Worm (Caenorhabditis elegans) whole organism, L2 larva: ENCODE data around the gene gpa-13.
A peak's percentile ranks its signal among the peaks of the same experiment; 100 is the strongest.

Source experiments
- C34F6.9 ChIP-seq: fragments of 150-350 bp; optimal IDR thresholded peaks from 2 replicates; lab custom pipeline; 2014; ENCODE audit warnings: missing biosample characterization, missing genetic modification characterization
- F13H6.1 ChIP-seq: sonication (generic microtip); optimal IDR thresholded peaks from 2 replicates; lab custom pipeline; 2016; ENCODE audit warnings: missing genetic modification characterization, missing compliant biosample characterization
- R02D3.7 ChIP-seq: fragments of 150-350 bp; optimal IDR thresholded peaks from 2 replicates; lab custom pipeline; 2014; ENCODE audit warnings: missing biosample characterization, missing genetic modification characterization
- Y55F3AM.14 ChIP-seq: fragments of 200-800 bp; sonication (Bioruptor generic); optimal IDR thresholded peaks from 2 replicates; lab custom pipeline; 2018; ENCODE audit warnings: mild to moderate bottlenecking, missing genetic modification characterization, missing compliant biosample characterization
- ZK546.5 ChIP-seq: sonication (generic microtip); optimal IDR thresholded peaks from 2 replicates; lab custom pipeline; 2017; ENCODE audit warnings: missing biosample characterization, missing genetic modification characterization
- alr-1 ChIP-seq: fragments of 150-350 bp; optimal IDR thresholded peaks from 2 replicates; lab custom pipeline; 2014; ENCODE audit warnings: missing biosample characterization, missing genetic modification characterization
- aly-2 ChIP-seq: fragments of 150-350 bp; optimal IDR thresholded peaks from 2 replicates; lab custom pipeline; 2014; ENCODE audit warnings: missing biosample characterization, missing genetic modification characterization
- ama-1 ChIP-seq: fragments of 150-350 bp; optimal IDR thresholded peaks from 2 replicates; lab custom pipeline; 2018; ENCODE audit warnings: inconsistent platforms
- blmp-1 ChIP-seq: sonication (generic microtip); optimal IDR thresholded peaks from 2 replicates; lab custom pipeline; 2017; ENCODE audit warnings: missing genetic modification characterization, mild to moderate bottlenecking, missing compliant biosample characterization, antibody characterized with exemption, moderate library complexity; ENCODE audit not compliant: insufficient read depth
- ceh-16 ChIP-seq: fragments of 150-350 bp; optimal IDR thresholded peaks from 2 replicates; lab custom pipeline; 2014; ENCODE audit warnings: missing biosample characterization, missing genetic modification characterization
- crh-2 ChIP-seq: sonication (generic microtip); optimal IDR thresholded peaks from 2 replicates; lab custom pipeline; 2017; ENCODE audit warnings: missing biosample characterization, missing genetic modification characterization
- dmd-4 ChIP-seq: sonication (generic microtip); optimal IDR thresholded peaks from 2 replicates; lab custom pipeline; 2017; ENCODE audit warnings: missing biosample characterization, missing genetic modification characterization
- gmeb-1 ChIP-seq: fragments of 150-350 bp; optimal IDR thresholded peaks from 2 replicates; lab custom pipeline; 2014; ENCODE audit warnings: missing biosample characterization, missing genetic modification characterization
- lin-13 ChIP-seq: fragments of 150-350 bp; optimal IDR thresholded peaks from 2 replicates; lab custom pipeline; 2014; ENCODE audit warnings: missing biosample characterization, missing genetic modification reagents, missing genetic modification characterization
- lin-39 ChIP-seq: fragments of 150-350 bp; optimal IDR thresholded peaks from 2 replicates; lab custom pipeline; 2014; ENCODE audit warnings: missing biosample characterization, missing genetic modification reagents, missing genetic modification characterization
- lsy-2 ChIP-seq, 2 experiments: fragments of 150-350 bp in 1 of 2; sonication (generic microtip) in 1 of 2; optimal IDR thresholded peaks; 2 replicates each; lab custom pipeline; 2014 to 2017; ENCODE audit warnings: missing biosample characterization in 2 of 2, missing genetic modification characterization in 2 of 2
- mab-5 ChIP-seq: fragments of 150-350 bp; optimal IDR thresholded peaks from 2 replicates; lab custom pipeline; 2014; ENCODE audit warnings: missing biosample characterization, missing genetic modification characterization
- mbf-1 ChIP-seq: sonication (generic microtip); optimal IDR thresholded peaks from 2 replicates; lab custom pipeline; 2017; ENCODE audit warnings: missing biosample characterization, missing genetic modification characterization
- mdl-1 ChIP-seq, 2 experiments: fragments of 150-350 bp in 1 of 2; sonication (generic microtip) in 1 of 2; optimal IDR thresholded peaks; 2 replicates each; lab custom pipeline; 2017; ENCODE audit warnings: missing biosample characterization in 2 of 2, missing genetic modification characterization in 2 of 2
- nhr-10 ChIP-seq: sonication (generic microtip); optimal IDR thresholded peaks from 2 replicates; lab custom pipeline; 2017; ENCODE audit warnings: missing biosample characterization, missing genetic modification characterization
- nhr-11 ChIP-seq: fragments of 150-350 bp; optimal IDR thresholded peaks from 2 replicates; lab custom pipeline; 2014; ENCODE audit warnings: missing biosample characterization, missing genetic modification characterization
- nhr-12 ChIP-seq: fragments of 150-350 bp; optimal IDR thresholded peaks from 2 replicates; lab custom pipeline; 2014; ENCODE audit warnings: missing biosample characterization, missing genetic modification characterization
- nhr-129 ChIP-seq: fragments of 150-350 bp; optimal IDR thresholded peaks from 2 replicates; lab custom pipeline; 2014; ENCODE audit warnings: missing biosample characterization, missing genetic modification characterization
- nhr-21 ChIP-seq: fragments of 150-350 bp; optimal IDR thresholded peaks from 2 replicates; lab custom pipeline; 2014; ENCODE audit warnings: missing biosample characterization, missing genetic modification characterization
- nhr-23 ChIP-seq: fragments of 150-350 bp; optimal IDR thresholded peaks from 2 replicates; lab custom pipeline; 2014; ENCODE audit warnings: missing biosample characterization, missing genetic modification reagents, missing genetic modification characterization
- nhr-237 ChIP-seq: fragments of 150-350 bp; optimal IDR thresholded peaks from 2 replicates; lab custom pipeline; 2014; ENCODE audit warnings: missing biosample characterization, missing genetic modification characterization
- nhr-6 ChIP-seq: fragments of 150-350 bp; optimal IDR thresholded peaks from 2 replicates; lab custom pipeline; 2014; ENCODE audit warnings: missing biosample characterization, missing genetic modification characterization
- peb-1 ChIP-seq: fragments of 150-350 bp; optimal IDR thresholded peaks from 2 replicates; lab custom pipeline; 2014; ENCODE audit warnings: missing biosample characterization, missing genetic modification characterization
- sem-4 ChIP-seq: fragments of 150-350 bp; optimal IDR thresholded peaks from 2 replicates; lab custom pipeline; 2014; ENCODE audit warnings: missing biosample characterization, missing genetic modification reagents, missing genetic modification characterization
- skn-1 ChIP-seq: sonication (generic microtip); optimal IDR thresholded peaks from 2 replicates; lab custom pipeline; 2017; ENCODE audit warnings: missing biosample characterization, missing genetic modification characterization
- sma-9 ChIP-seq, 2 experiments: fragments of 150-350 bp in 1 of 2; sonication (generic microtip) in 1 of 2; optimal IDR thresholded peaks; 2 replicates each; lab custom pipeline; 2014 to 2016; ENCODE audit warnings: missing genetic modification characterization in 2 of 2, mild to moderate bottlenecking in 1 of 2, missing biosample characterization in 1 of 2, missing compliant biosample characterization in 1 of 2, missing genetic modification reagents in 1 of 2, moderate library complexity in 1 of 2
- snpc-4 ChIP-seq: fragments of 150-350 bp; optimal IDR thresholded peaks from 2 replicates; lab custom pipeline; 2014; ENCODE audit warnings: missing biosample characterization, missing genetic modification characterization
- unc-62 ChIP-seq: fragments of 150-350 bp; optimal IDR thresholded peaks from 2 replicates; lab custom pipeline; 2014; ENCODE audit warnings: missing biosample characterization, missing genetic modification reagents, missing genetic modification characterization
- zag-1 ChIP-seq: fragments of 150-350 bp; optimal IDR thresholded peaks from 2 replicates; lab custom pipeline; 2014; ENCODE audit warnings: missing biosample characterization, missing genetic modification characterization
- ztf-1 ChIP-seq: fragments of 200-800 bp; sonication (Bioruptor generic); conservative IDR thresholded peaks from 2 replicates; pipeline ENCODE4 v1.3.6; 2022; ENCODE audit warnings: missing genetic modification characterization, missing compliant biosample characterization

Gene gpa-13

DNA sequence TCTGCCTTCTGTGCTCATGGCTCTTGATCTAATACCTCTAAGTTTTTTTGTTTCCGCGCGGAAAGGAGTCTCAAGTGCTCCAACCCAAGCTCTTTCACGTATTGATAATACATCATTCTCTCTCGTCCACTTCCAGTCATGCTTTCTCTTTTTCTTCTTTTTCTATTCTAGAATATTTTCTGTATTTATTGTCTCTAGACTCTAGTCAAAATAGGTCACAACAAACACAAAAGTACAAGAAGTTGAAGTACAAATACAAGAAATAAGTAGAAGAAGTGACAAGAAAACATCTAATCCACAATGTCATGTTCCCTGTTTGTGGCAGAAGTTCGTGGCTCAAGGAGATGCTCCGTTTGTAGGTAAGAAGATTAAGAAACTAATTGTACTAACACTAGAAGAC, 18.5 kb upstream of the gpa-13 start, which contains the start of gene ZC455.1:
Gene ZC455.1 (plus strand): TSS at position 301 of the 400 bp plus-strand sequence.
- no peak for TF ChIP-seq unc-62 (GFP tag; lab: Kevin White, UChicago)
- TF ChIP-seq nhr-21 (tag; lab: Kevin White, UChicago) = no peak
- TF ChIP-seq skn-1 (tag; lab: Kevin White, UChicago) = no peak
- no peak for TF ChIP-seq F13H6.1 (tag; lab: Kevin White, UChicago)
- TF ChIP-seq C34F6.9 = no peak
- no peak for TF ChIP-seq lin-39 (tag; lab: Kevin White, UChicago)
- TF ChIP-seq Y55F3AM.14 (GFP tag; lab: Kevin White, UChicago) = no peak
- no peak for TF ChIP-seq mbf-1 (tag; lab: Kevin White, UChicago)
- TF ChIP-seq ZK546.5 = no peak
- TF ChIP-seq mab-5 (tag; lab: Kevin White, UChicago) = no peak
- no peak for TF ChIP-seq nhr-11 (tag; lab: Kevin White, UChicago)
- TF ChIP-seq crh-2 = no peak
- TF ChIP-seq nhr-23 (tag; lab: Kevin White, UChicago) = no peak
- TF ChIP-seq dmd-4 = no peak
- no peak for TF ChIP-seq ztf-1 (GFP tag; lab: Robert Waterston, UW)
- TF ChIP-seq alr-1 (tag; lab: Kevin White, UChicago) = no peak
- no peak for TF ChIP-seq zag-1 (tag; lab: Kevin White, UChicago)
- no peak for TF ChIP-seq nhr-12
- no peak for TF ChIP-seq blmp-1 (tag; lab: Kevin White, UChicago)

DNA sequence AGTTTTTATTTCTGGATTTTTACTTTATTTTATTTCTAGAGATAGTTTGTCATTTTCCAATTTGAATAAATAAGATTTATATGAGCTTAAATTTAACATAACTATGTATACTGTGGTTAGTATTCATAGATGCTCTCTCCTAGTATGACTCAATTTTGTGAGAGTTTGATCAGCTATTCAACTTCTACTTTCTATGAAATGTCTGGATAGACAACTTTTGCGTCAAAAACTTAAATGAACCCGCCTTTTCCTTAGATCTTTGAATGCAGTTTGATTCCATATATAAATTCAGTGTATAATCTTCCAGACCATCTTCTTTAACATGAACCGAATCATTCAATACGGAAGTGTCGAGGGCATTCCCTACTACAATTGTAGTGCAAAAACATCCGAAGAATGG, 14.2 kb upstream of the gpa-13 start, which contains the start of gene srt-43:
Gene srt-43 (plus strand): TSS at position 301 of the 400 bp plus-strand sequence.
- TF ChIP-seq nhr-6 (tag; lab: Kevin White, UChicago) (no peak), ceh-16 (tag; lab: Kevin White, UChicago) (no peak), gmeb-1 (tag; lab: Kevin White, UChicago) (no peak), aly-2 (tag; lab: Kevin White, UChicago) (no peak), snpc-4 (tag; lab: Kevin White, UChicago) (no peak)

DNA sequence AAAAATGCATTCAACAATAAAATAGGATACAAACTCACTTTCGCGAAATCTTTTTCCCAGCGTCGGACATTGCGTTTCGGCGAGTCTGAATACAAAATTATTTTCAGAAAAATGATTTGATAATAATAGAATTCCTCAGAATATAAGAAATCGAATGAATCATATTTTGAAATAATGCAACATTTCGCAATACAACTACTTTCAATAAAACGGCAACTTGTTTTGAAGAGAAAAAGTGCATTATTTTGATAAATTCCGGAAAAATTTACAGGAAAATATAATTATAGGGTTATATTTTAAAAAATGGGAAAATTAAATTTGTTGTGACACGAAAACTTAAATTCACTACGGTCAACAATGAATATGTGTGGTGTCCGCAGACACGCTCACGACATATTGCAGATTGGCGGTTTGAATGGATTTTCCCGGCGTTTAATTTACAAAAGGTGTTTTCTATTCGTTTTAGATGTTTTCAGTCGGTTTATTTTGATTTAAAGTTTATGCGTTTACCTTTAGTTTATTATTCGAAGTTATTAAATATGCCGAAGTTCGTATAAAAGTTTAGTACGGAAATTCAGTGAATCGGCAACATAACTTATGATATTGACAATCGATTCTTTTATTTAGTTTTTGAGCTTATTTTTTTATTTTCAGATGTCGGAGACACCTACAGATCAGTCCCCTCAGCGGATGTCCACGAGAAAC, 8.7 kb upstream of the gpa-13 start, which contains the start of the genes abcf-1 and scc-3:
Gene abcf-1 (minus strand): TSS at position 85 of the 705 bp plus-strand sequence.
Gene scc-3 (plus strand): TSS at position 655 of the 705 bp plus-strand sequence.
- TF ChIP-seq C34F6.9 = peak; percentile 61
- TF ChIP-seq nhr-129 (tag; lab: Kevin White, UChicago) = peak; percentile 76
- peak; percentile 35 for TF ChIP-seq crh-2
- peak; percentile 56 to 97 for TF ChIP-seq lsy-2 (tag; optimal IDR thresholded peaks at IDR 0.05; lab: Kevin White, UChicago)
- no peak for TF ChIP-seq nhr-237 (tag; lab: Kevin White, UChicago)
- TF ChIP-seq mdl-1 (tag; optimal IDR thresholded peaks at IDR 0.05; lab: Kevin White, UChicago) = no peak

DNA sequence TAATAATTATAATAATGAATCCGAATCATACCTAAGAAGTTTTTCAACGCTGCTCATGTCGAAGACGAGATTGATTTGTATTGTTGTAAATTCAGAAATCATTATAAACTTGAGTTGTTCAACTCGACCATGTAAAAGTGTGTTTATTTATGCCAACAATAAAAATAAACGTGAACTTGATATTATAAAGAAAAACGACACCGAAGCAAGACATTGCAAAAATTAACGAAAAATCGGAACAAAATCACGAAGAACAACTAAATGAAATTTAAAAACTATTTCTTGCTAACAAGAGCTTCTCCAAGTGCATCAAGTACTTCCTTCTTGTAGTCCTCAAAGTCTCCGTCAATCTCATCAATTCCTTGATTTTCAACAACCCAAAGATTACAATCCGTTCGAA, 6.2 kb upstream of the gpa-13 start, which contains the start of gene F18E2.15:
Gene F18E2.15 (minus strand): TSS at position 101 of the 400 bp plus-strand sequence.
- TF ChIP-seq lin-13 (GFP tag; lab: Kevin White, UChicago) (no peak), mab-5 (tag; lab: Kevin White, UChicago) (no peak)

DNA sequence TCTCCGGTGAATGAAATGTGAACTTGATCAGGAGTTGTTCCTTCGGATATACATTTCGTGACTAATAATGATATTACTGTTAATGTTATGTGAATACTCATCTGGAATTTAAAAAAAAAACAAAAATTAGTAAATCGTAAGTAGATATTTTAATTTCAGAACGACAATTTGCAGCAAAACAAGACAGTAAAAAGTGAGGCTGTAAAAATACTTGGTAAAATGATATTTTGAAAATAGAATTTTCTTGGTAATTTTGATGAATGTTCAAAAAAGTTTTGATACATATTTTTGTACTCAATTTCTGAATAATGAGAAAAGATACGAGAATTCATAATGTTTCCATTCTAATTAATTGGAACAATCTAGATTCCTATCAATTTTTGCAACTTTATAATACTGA, 4.9 kb upstream of the gpa-13 start, which contains the start of gene papl-1:
Gene papl-1 (minus strand): TSS at position 101 of the 400 bp plus-strand sequence.
- TF ChIP-seq lin-39 (tag; lab: Kevin White, UChicago) (no peak), dmd-4 (no peak), nhr-12 (no peak), R02D3.7 (tag; lab: Kevin White, UChicago) (no peak), nhr-10 (tag; lab: Kevin White, UChicago) (no peak), blmp-1 (tag; lab: Kevin White, UChicago) (no peak), nhr-237 (tag; lab: Kevin White, UChicago) (no peak), sma-9 (GFP tag; optimal IDR thresholded peaks at IDR 0.05; lab: Kevin White, UChicago) (no peak), sma-9 (tag; optimal IDR thresholded peaks at IDR 0.05; lab: Kevin White, UChicago) (no peak), crh-2 (no peak), sem-4 (tag; lab: Kevin White, UChicago) (no peak), peb-1 (no peak), unc-62 (GFP tag; lab: Kevin White, UChicago) (no peak), ama-1 (lab: Kevin White, UChicago) (no peak), mdl-1 (tag; optimal IDR thresholded peaks at IDR 0.05; lab: Kevin White, UChicago) (no peak)
- TF ChIP-seq, all 48 proteins: peak for 0
